Worm (Caenorhabditis elegans) whole organism, L4 larva: ENCODE results near the gene Y37E11B.5.

Experiments used
- F10B5.3 ChIP-seq: sonication (generic microtip); optimal IDR thresholded peaks from 2 replicates; lab custom pipeline; 2016; ENCODE audit warnings: mild to moderate bottlenecking, missing genetic modification characterization, missing compliant biosample characterization
- F37D6.2 ChIP-seq: sonication (generic microtip); optimal IDR thresholded peaks from 2 replicates; lab custom pipeline; 2016; ENCODE audit warnings: mild to moderate bottlenecking, missing genetic modification characterization, missing compliant biosample characterization
- Y105C5A.15 ChIP-seq: fragments of 200-800 bp; sonication (Bioruptor generic); IDR thresholded peaks from 2 replicates; pipeline ENCODE4 v1.3.6; 2022; ENCODE audit warnings: missing genetic modification characterization, missing compliant biosample characterization
- Y48G9A.11 ChIP-seq: fragments of 200-800 bp; sonication (Bioruptor generic); IDR thresholded peaks from 2 replicates; pipeline ENCODE4 v1.3.6; 2022; ENCODE audit warnings: missing genetic modification reagents, missing genetic modification characterization, missing compliant biosample characterization
- Y5F2A.4 ChIP-seq: fragments of 200-800 bp; sonication (Bioruptor generic); optimal IDR thresholded peaks from 2 replicates; lab custom pipeline; 2018; ENCODE audit warnings: mild to moderate bottlenecking, missing genetic modification characterization, missing compliant biosample characterization
- aha-1 ChIP-seq: fragments of 150-350 bp; peaks from one replicate; lab custom pipeline; 2014; ENCODE audit warnings: missing biosample characterization, missing genetic modification characterization
- attf-4 ChIP-seq: sonication (generic microtip); optimal IDR thresholded peaks from 3 replicates; lab custom pipeline; 2017; ENCODE audit warnings: missing biosample characterization, missing genetic modification characterization
- ceh-44 ChIP-seq: fragments of 200-800 bp; sonication (Bioruptor generic); IDR thresholded peaks from 2 replicates; pipeline ENCODE4 v1.3.6; 2022; ENCODE audit warnings: missing genetic modification reagents, missing genetic modification characterization, missing compliant biosample characterization
- ces-1 ChIP-seq: fragments of 150-350 bp; sonication (generic microtip); optimal IDR thresholded peaks from 4 replicates; lab custom pipeline; 2014; ENCODE audit warnings: missing biosample characterization, missing genetic modification reagents, missing genetic modification characterization
- cey-2 ChIP-seq: sonication (generic microtip); optimal IDR thresholded peaks from 3 replicates; lab custom pipeline; 2017; ENCODE audit warnings: missing genetic modification characterization, mild to moderate bottlenecking, missing compliant biosample characterization, antibody characterized with exemption, borderline replicate concordance; ENCODE audit not compliant: insufficient read depth
- ctbp-1 ChIP-seq: fragments of 200-800 bp; sonication (Bioruptor generic); IDR thresholded peaks from 2 replicates; pipeline ENCODE4 v1.3.6; 2022; ENCODE audit warnings: missing genetic modification reagents, missing genetic modification characterization, missing compliant biosample characterization
- daf-12 ChIP-seq: fragments of 150-350 bp; optimal IDR thresholded peaks from 2 replicates; lab custom pipeline; 2014; ENCODE audit warnings: missing biosample characterization, missing genetic modification reagents, missing genetic modification characterization
- daf-16 ChIP-seq, 3 experiments: sonication (generic microtip); optimal IDR thresholded peaks; 2 replicates each; lab custom pipeline; 2016 to 2017; ENCODE audit warnings: missing genetic modification characterization in 3 of 3, missing genetic modification reagents in 3 of 3, mild to moderate bottlenecking in 2 of 3, missing compliant biosample characterization in 2 of 3, missing biosample characterization in 1 of 3, moderate library complexity in 1 of 3
- dve-1 ChIP-seq: sonication (generic microtip); optimal IDR thresholded peaks from 2 replicates; lab custom pipeline; 2017; ENCODE audit warnings: antibody characterized with exemption, mild to moderate bottlenecking, missing genetic modification characterization, missing compliant biosample characterization; ENCODE audit not compliant: insufficient read depth
- egl-43 ChIP-seq: fragments of 200-800 bp; sonication (Bioruptor generic); IDR thresholded peaks from 2 replicates; pipeline ENCODE4 v1.3.6; 2022; ENCODE audit warnings: missing genetic modification reagents, missing genetic modification characterization, missing compliant biosample characterization
- hmg-1.1 ChIP-seq: fragments of 200-800 bp; sonication (Bioruptor generic); IDR thresholded peaks from 2 replicates; pipeline ENCODE4 v1.3.6; 2022; ENCODE audit warnings: missing genetic modification reagents, missing genetic modification characterization, missing compliant biosample characterization
- lin-13 ChIP-seq: fragments of 150-350 bp; optimal IDR thresholded peaks from 2 replicates; lab custom pipeline; 2014; ENCODE audit warnings: missing biosample characterization, missing genetic modification reagents, missing genetic modification characterization
- lin-15B ChIP-seq: fragments of 150-350 bp; sonication (generic microtip); optimal IDR thresholded peaks from 3 replicates; lab custom pipeline; 2014; ENCODE audit warnings: missing biosample characterization, missing genetic modification characterization
- lsy-2 ChIP-seq, 2 experiments: fragments of 150-350 bp in 1 of 2; sonication (generic microtip) in 1 of 2; optimal IDR thresholded peaks; 2 replicates each; lab custom pipeline; 2014 to 2017; ENCODE audit warnings: missing biosample characterization in 2 of 2, missing genetic modification characterization in 2 of 2
- madf-5 ChIP-seq, 2 experiments: fragments of 200-800 bp; sonication (Bioruptor generic); IDR thresholded peaks; 2 replicates each; pipeline ENCODE4 v1.3.6; 2022; ENCODE audit warnings: missing compliant biosample characterization in 2 of 2, missing genetic modification characterization in 2 of 2
- mdl-1 ChIP-seq, 2 experiments: fragments of 150-350 bp in 1 of 2; sonication (generic microtip) in 1 of 2; optimal IDR thresholded peaks; 2 replicates each; lab custom pipeline; 2014 to 2017; ENCODE audit warnings: missing biosample characterization in 2 of 2, missing genetic modification characterization in 2 of 2
- mes-2 ChIP-seq: sonication (generic microtip); optimal IDR thresholded peaks from 2 replicates; lab custom pipeline; 2016; ENCODE audit warnings: missing genotype, mild to moderate bottlenecking, missing genetic modification characterization, missing compliant biosample characterization; ENCODE audit not compliant: poor library complexity, severe bottlenecking
- nhr-28 ChIP-seq: fragments of 150-350 bp; optimal IDR thresholded peaks from 2 replicates; lab custom pipeline; 2014; ENCODE audit warnings: missing biosample characterization, missing genetic modification characterization
- nhr-41 ChIP-seq: fragments of 200-800 bp; sonication (Bioruptor generic); IDR thresholded peaks from 2 replicates; pipeline ENCODE4 v1.3.6; 2022; ENCODE audit warnings: missing genetic modification reagents, missing genetic modification characterization, missing compliant biosample characterization
- nhr-42 ChIP-seq: fragments of 200-800 bp; sonication (Bioruptor generic); IDR thresholded peaks from 2 replicates; pipeline ENCODE4 v1.3.6; 2022; ENCODE audit warnings: missing genetic modification characterization, missing compliant biosample characterization
- nhr-48 ChIP-seq: sonication (generic microtip); optimal IDR thresholded peaks from 2 replicates; lab custom pipeline; 2016; ENCODE audit warnings: mild to moderate bottlenecking, missing genetic modification characterization, missing compliant biosample characterization
- nhr-76 ChIP-seq: fragments of 150-350 bp; optimal IDR thresholded peaks from 2 replicates; lab custom pipeline; 2014; ENCODE audit warnings: missing biosample characterization, missing genetic modification characterization
- pha-4 ChIP-seq, 2 experiments: fragments of 150-350 bp in 1 of 2; fragments of 200-800 bp in 1 of 2; sonication (Bioruptor generic) in 1 of 2; IDR thresholded peaks in 1 of 2; optimal IDR thresholded peaks in 1 of 2; 2 replicates each; pipeline versions ENCODE4 v1.3.6 to Lab custom; 2014 to 2022; ENCODE audit warnings: missing genetic modification characterization in 2 of 2, missing genetic modification reagents in 2 of 2, missing biosample characterization in 1 of 2, missing compliant biosample characterization in 1 of 2
- php-3 ChIP-seq: fragments of 200-800 bp; sonication (Bioruptor generic); IDR thresholded peaks from 2 replicates; pipeline ENCODE4 v1.3.6; 2022; ENCODE audit warnings: missing genetic modification reagents, missing genetic modification characterization, missing compliant biosample characterization
- sdz-12 ChIP-seq: fragments of 200-800 bp; sonication (Bioruptor generic); optimal IDR thresholded peaks from 2 replicates; lab custom pipeline; 2018; ENCODE audit warnings: mild to moderate bottlenecking, missing genetic modification characterization, missing compliant biosample characterization
- spr-3 ChIP-seq: fragments of 200-800 bp; sonication (Bioruptor generic); optimal IDR thresholded peaks from 2 replicates; lab custom pipeline; 2018; ENCODE audit warnings: mild to moderate bottlenecking, missing genetic modification characterization, missing compliant biosample characterization
- unc-39 ChIP-seq: sonication (generic microtip); optimal IDR thresholded peaks from 2 replicates; lab custom pipeline; 2017; ENCODE audit warnings: missing biosample characterization, missing genetic modification characterization
- unc-62 ChIP-seq, 3 experiments: fragments of 150-350 bp in 1 of 3; sonication (generic microtip); optimal IDR thresholded peaks in 2 of 3; peaks in 1 of 3; 1 replicate in 1 of 3; 2 replicates in 2 of 3; lab custom pipeline; 2014 to 2017; ENCODE audit warnings: missing biosample characterization in 3 of 3, missing genetic modification characterization in 3 of 3, missing genetic modification reagents in 3 of 3, missing genotype in 1 of 3
- zag-1 ChIP-seq: fragments of 150-350 bp; optimal IDR thresholded peaks from 2 replicates; lab custom pipeline; 2014; ENCODE audit warnings: missing biosample characterization, missing genetic modification characterization
- zip-11 ChIP-seq: fragments of 200-800 bp; sonication (Bioruptor generic); IDR thresholded peaks from 2 replicates; pipeline ENCODE4 v1.3.6; 2022; ENCODE audit warnings: missing genetic modification characterization, missing compliant biosample characterization
- zip-2 ChIP-seq: fragments of 150-350 bp; optimal IDR thresholded peaks from 2 replicates; lab custom pipeline; 2014; ENCODE audit warnings: missing biosample characterization, missing genetic modification characterization
- ztf-11 ChIP-seq: fragments of 150-350 bp; optimal IDR thresholded peaks from 2 replicates; lab custom pipeline; 2014; ENCODE audit warnings: missing biosample characterization, missing genetic modification characterization

Gene Y37E11B.5

ce11 chrIV:3624597-3624996, 26.2 kb upstream of the Y37E11B.5 start, which contains the start of the genes cha-1 and unc-17:
TSS of gene cha-1 (minus strand) at chrIV:3624697.
TSS of gene unc-17 (minus strand) at chrIV:3624699.
- TF ChIP-seq zip-11 = no peak
- TF ChIP-seq nhr-28 (tag; lab: Kevin White, UChicago) = no peak
- no peak for TF ChIP-seq Y48G9A.11 (GFP tag; lab: Robert Waterston, UW)
- no peak for TF ChIP-seq zip-2 (tag; lab: Kevin White, UChicago)
- TF ChIP-seq lsy-2 (tag; optimal IDR thresholded peaks at IDR 0.05; lab: Kevin White, UChicago) = no peak
- TF ChIP-seq daf-16 (GFP tag; optimal IDR thresholded peaks at IDR 0.05; lab: Kevin White, UChicago) = no peak
- no peak for TF ChIP-seq daf-16 (tag; optimal IDR thresholded peaks at IDR 0.05; lab: Kevin White, UChicago)
- TF ChIP-seq pha-4 (GFP tag; IDR thresholded peaks at IDR 0.05; lab: Robert Waterston, UW) = no peak
- no peak for TF ChIP-seq pha-4 (tag; optimal IDR thresholded peaks at IDR 0.05; lab: Kevin White, UChicago)

DNA sequence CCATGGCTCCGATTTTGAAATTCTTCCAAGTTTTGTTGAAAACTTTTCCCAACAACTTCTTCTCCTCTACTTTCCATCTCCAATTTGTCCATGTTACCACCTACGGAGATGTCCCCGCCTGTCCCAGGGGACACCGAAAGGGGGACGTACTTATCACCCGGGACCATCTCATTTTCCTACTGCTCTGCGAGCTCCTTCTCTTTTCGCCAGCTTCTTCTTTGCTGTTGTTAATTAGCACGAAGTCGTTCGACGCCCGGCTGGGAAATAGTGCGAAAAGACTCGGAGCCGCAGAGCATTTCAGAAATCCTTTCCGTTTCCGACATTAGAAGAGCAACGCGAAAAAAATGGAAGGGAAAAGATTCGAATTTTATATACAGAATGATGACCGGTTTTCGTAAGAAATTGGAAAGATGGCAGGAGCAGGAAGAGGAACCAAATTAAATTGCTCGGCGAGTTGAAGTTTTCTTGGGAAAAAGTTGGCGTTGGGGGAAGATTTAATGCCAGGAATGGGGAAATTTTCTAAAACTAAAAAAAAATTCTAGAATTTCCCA, 23.5 kb upstream of the Y37E11B.5 start:
- TF ChIP-seq ceh-44 (GFP tag; lab: Robert Waterston, UW) = no peak
- no peak for TF ChIP-seq spr-3 (GFP tag; lab: Kevin White, UChicago)
- TF ChIP-seq ctbp-1 (GFP tag; lab: Robert Waterston, UW) = peak; percentile 9; the same call in 1 of the 2 replicates
- no peak for TF ChIP-seq ces-1 (GFP tag; lab: Kevin White, UChicago)
- TF ChIP-seq daf-12 (tag; lab: Kevin White, UChicago) = no peak
- TF ChIP-seq unc-62 (GFP tag; optimal IDR thresholded peaks at IDR 0.05 in 1 of 2; lab: Kevin White, UChicago) = peak in 1 of 2 experiments; percentile 57
- no peak for TF ChIP-seq unc-62 (tag; optimal IDR thresholded peaks at IDR 0.05; lab: Kevin White, UChicago)
- no peak for TF ChIP-seq zag-1
- TF ChIP-seq Y105C5A.15 (GFP tag; lab: Robert Waterston, UW) = no peak
- TF ChIP-seq F37D6.2 (tag; lab: Kevin White, UChicago) = no peak
- no peak for TF ChIP-seq ztf-11
- TF ChIP-seq lsy-2 (tag; optimal IDR thresholded peaks at IDR 0.05; lab: Kevin White, UChicago) = no peak
- no peak for TF ChIP-seq mes-2 (tag; lab: Kevin White, UChicago)
- TF ChIP-seq zip-11 = no peak
- TF ChIP-seq madf-5 (GFP tag; IDR thresholded peaks at IDR 0.05; lab: Robert Waterston, UW) = no peak
- TF ChIP-seq lin-13 (GFP tag; lab: Kevin White, UChicago) = no peak
- TF ChIP-seq egl-43 (GFP tag; lab: Robert Waterston, UW) = 0 out of 2 replicates have a peak, but pooled peaks have one; percentile 23
- no peak for TF ChIP-seq hmg-1.1 (GFP tag; lab: Robert Waterston, UW)
- TF ChIP-seq aha-1 = peak; percentile 67
- TF ChIP-seq, all 104 proteins: peak for 4

DNA sequence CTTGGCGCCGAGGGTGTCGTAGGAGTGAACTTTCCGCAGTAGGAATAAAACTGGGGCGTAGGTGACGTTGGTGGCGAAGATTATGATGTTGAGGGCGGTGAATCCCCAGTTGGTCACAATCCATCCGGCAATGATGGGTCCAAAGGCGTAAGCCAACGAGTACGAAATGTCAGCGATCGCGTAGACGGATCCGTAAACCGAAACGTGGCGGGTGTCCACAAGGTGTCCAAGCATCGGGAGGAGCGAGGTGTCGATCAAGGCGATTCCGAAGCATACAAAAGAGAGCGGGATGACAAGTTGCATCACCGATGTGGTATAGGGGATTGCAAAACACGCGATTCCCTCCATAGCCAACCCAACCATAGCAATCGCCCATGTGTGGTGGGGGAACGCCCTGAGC, 20.4 kb upstream of the Y37E11B.5 start:
- TF ChIP-seq lin-15B = no peak
- TF ChIP-seq nhr-41 (GFP tag; lab: Robert Waterston, UW) = no peak
- TF ChIP-seq php-3 (GFP tag; lab: Robert Waterston, UW) = no peak
- TF ChIP-seq nhr-76 (tag; lab: Kevin White, UChicago) = no peak
- TF ChIP-seq cey-2 = no peak
- TF ChIP-seq nhr-48 (tag; lab: Kevin White, UChicago) = no peak
- no peak for TF ChIP-seq attf-4 (tag; lab: Kevin White, UChicago)
- no peak for TF ChIP-seq nhr-42 (GFP tag; lab: Robert Waterston, UW)
- TF ChIP-seq aha-1 = no peak
- TF ChIP-seq F10B5.3 (tag; lab: Kevin White, UChicago) = no peak
- TF ChIP-seq Y48G9A.11 (GFP tag; lab: Robert Waterston, UW) = no peak
- TF ChIP-seq zip-11 = no peak
- no peak for TF ChIP-seq madf-5 (GFP tag; IDR thresholded peaks at IDR 0.05; lab: Robert Waterston, UW)
- no peak for TF ChIP-seq zag-1
- TF ChIP-seq sdz-12 (GFP tag; lab: Kevin White, UChicago) = no peak
- no peak for TF ChIP-seq Y5F2A.4 (GFP tag; lab: Kevin White, UChicago)
- no peak for TF ChIP-seq dve-1 (tag; lab: Kevin White, UChicago)
- no peak for TF ChIP-seq unc-39
- TF ChIP-seq ztf-11 = no peak
- no peak for TF ChIP-seq mdl-1 (tag; optimal IDR thresholded peaks at IDR 0.05; lab: Kevin White, UChicago)
